Worm (Caenorhabditis elegans) whole organism, early embryonic: Measurements from ENCODE around the gene F56D6.21.
"Not testable (repeated sequence)": the region's sequence is repeated elsewhere in the genome, so short reads cannot be mapped to it uniquely, and the experiment has no call there.

Experiments used
- B0310.2 ChIP-seq: sonication (generic microtip); optimal IDR thresholded peaks from 2 replicates; lab custom pipeline; 2016; ENCODE audit warnings: mild to moderate bottlenecking, missing genetic modification characterization, missing compliant biosample characterization
- F13C5.2 ChIP-seq: sonication (generic microtip); optimal IDR thresholded peaks from 2 replicates; lab custom pipeline; 2017; ENCODE audit warnings: mild to moderate bottlenecking, missing genetic modification characterization, inconsistent platforms, missing compliant biosample characterization
- aly-1 ChIP-seq: sonication (generic microtip); optimal IDR thresholded peaks from 2 replicates; lab custom pipeline; 2016; ENCODE audit warnings: missing genetic modification characterization, missing compliant biosample characterization
- ama-1 ChIP-seq: fragments of 150-350 bp; optimal IDR thresholded peaks from 2 replicates; lab custom pipeline; 2014
- ceh-13 ChIP-seq: fragments of 200-800 bp; sonication (Bioruptor generic); optimal IDR thresholded peaks from 2 replicates; lab custom pipeline; 2018; ENCODE audit warnings: mild to moderate bottlenecking, missing genetic modification characterization, missing compliant biosample characterization
- ceh-36 ChIP-seq: sonication (generic microtip); optimal IDR thresholded peaks from 2 replicates; lab custom pipeline; 2016; ENCODE audit warnings: missing genetic modification characterization, inconsistent platforms, missing compliant biosample characterization
- ets-7 ChIP-seq: sonication (generic microtip); optimal IDR thresholded peaks from 2 replicates; lab custom pipeline; 2016; ENCODE audit warnings: missing genotype, missing genetic modification characterization, missing compliant biosample characterization
- flt-1 ChIP-seq: fragments of 200-800 bp; sonication (Bioruptor generic); IDR thresholded peaks from 2 replicates; pipeline ENCODE4 v1.3.6; 2022; ENCODE audit warnings: missing genetic modification characterization, missing compliant biosample characterization
- hmbx-1 ChIP-seq: sonication (generic microtip); optimal IDR thresholded peaks from 2 replicates; lab custom pipeline; 2016; ENCODE audit warnings: mild to moderate bottlenecking, missing genetic modification characterization, missing compliant biosample characterization
- hmg-4 ChIP-seq: fragments of 200-800 bp; sonication (Bioruptor generic); optimal IDR thresholded peaks from 2 replicates; lab custom pipeline; 2018; ENCODE audit warnings: mild to moderate bottlenecking, missing genetic modification characterization, missing compliant biosample characterization
- hnd-1 ChIP-seq: sonication (generic microtip); optimal IDR thresholded peaks from 2 replicates; lab custom pipeline; 2016; ENCODE audit warnings: missing genetic modification characterization, missing compliant biosample characterization
- pes-1 ChIP-seq: fragments of 200-800 bp; sonication (Bioruptor generic); IDR thresholded peaks from 2 replicates; pipeline ENCODE4 v1.3.6; 2022; ENCODE audit warnings: missing genetic modification reagents, missing genetic modification characterization, missing compliant biosample characterization
- scrt-1 ChIP-seq: fragments of 200-800 bp; sonication (Bioruptor generic); IDR thresholded peaks from 2 replicates; pipeline ENCODE4 v1.3.6; 2022; ENCODE audit warnings: missing genetic modification characterization, missing compliant biosample characterization
- sea-1 ChIP-seq: fragments of 200-800 bp; sonication (Bioruptor generic); conservative IDR thresholded peaks from 2 replicates; pipeline ENCODE4 v1.3.6; 2022; ENCODE audit warnings: missing genetic modification characterization, missing compliant biosample characterization
- tbx-11 ChIP-seq: fragments of 200-800 bp; sonication (Bioruptor generic); IDR thresholded peaks from 2 replicates; pipeline ENCODE4 v1.3.6; 2022; ENCODE audit warnings: missing genetic modification characterization, missing compliant biosample characterization
- tbx-37 ChIP-seq: fragments of 200-800 bp; sonication (Bioruptor generic); conservative IDR thresholded peaks from 2 replicates; pipeline ENCODE4 v1.3.6; 2022; ENCODE audit warnings: missing genetic modification reagents, missing genetic modification characterization, missing compliant biosample characterization
- tra-4 ChIP-seq: sonication (generic microtip); optimal IDR thresholded peaks from 2 replicates; lab custom pipeline; 2017; ENCODE audit warnings: missing genetic modification characterization, missing compliant biosample characterization

Gene F56D6.21

DNA sequence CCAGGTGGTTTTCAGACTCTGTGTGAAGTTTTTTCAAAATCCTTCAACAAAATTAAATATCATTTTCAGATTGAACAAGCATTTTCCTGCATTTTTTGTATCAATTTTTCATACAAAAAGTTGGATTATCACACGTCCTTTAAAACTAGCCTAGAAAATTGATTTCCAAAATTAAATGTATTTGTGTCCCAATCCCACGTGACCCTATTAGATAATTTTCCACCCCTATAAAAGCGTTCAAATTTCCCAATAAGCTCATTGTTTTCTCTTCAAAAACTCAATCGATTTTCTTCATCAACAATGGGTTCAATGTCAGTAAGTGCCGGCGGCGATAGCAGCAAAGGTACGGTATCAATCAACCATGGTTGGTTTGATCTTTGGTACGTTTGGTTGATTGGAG lies 9.7 kb downstream of the F56D6.21 start, which contains the start of gene F56D6.19:
F56D6.19 (plus strand) TSS at position 301 of the 400 bp plus-strand sequence.
- TF ChIP-seq B0310.2, result no peak
- no peak for TF ChIP-seq ama-1 (lab: Kevin White, UChicago)

DNA sequence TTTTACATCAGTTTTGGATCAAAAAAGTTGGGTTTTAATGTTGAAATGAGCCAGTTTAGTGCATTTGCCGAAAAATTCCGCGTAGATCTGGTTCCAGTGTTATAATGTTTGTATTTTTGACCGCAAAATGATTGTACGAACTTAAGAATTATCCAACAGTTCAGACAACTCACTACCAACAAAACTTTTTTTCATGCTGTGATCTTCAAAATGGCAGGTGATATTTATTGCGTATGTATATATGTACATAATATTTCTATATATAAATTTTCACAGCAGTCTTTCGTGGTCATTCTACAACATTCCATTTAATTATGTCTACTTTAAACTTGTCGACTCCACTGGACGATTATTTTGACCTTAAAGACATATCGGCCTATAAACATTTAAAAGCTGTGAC lies 10.6 kb downstream of the F56D6.21 start, which contains the start of gene srz-20:
srz-20 (plus strand) TSS at position 301 of the 400 bp plus-strand sequence.
- no peak for TF ChIP-seq hmbx-1 (tag; lab: Kevin White, UChicago)
- no peak for TF ChIP-seq aly-1 (tag; lab: Kevin White, UChicago)
- TF ChIP-seq B0310.2, result no peak
- TF ChIP-seq tbx-37 (GFP tag; lab: Robert Waterston, UW), result no peak
- TF ChIP-seq F13C5.2, result no peak

DNA sequence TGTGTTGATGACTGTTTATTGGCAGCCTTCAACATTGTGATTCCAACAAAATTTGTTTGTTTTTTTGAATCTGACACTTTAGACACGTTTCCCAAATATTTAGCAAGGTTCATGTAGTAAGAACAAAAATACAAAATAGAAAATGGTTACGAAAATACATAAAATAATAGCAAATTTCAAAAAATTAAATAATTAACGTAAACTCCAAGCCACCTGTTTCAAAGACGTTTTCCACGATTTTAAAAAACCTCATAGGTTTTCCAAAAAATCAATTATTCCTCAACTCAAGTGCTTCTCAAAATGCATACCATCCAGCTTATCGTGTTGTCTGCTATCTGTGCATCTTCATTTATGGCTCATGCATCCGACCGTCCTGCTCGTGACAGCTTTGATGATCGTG lies 12.7 kb downstream of the F56D6.21 start, which contains the start of gene F56D6.14:
F56D6.14 (plus strand) TSS at position 301 of the 400 bp plus-strand sequence.
- TF ChIP-seq B0310.2 (no peak), ets-7 (tag; lab: Kevin White, UChicago) (no peak), hmg-4 (GFP tag; lab: Kevin White, UChicago) (no peak), ceh-36 (tag; lab: Kevin White, UChicago) (no peak), pes-1 (GFP tag; lab: Robert Waterston, UW) (no peak), tbx-37 (GFP tag; lab: Robert Waterston, UW) (no peak), flt-1 (GFP tag; lab: Robert Waterston, UW) (no peak), ama-1 (lab: Kevin White, UChicago) (no peak), tra-4 (tag; lab: Kevin White, UChicago) (no peak), sea-1 (GFP tag; lab: Robert Waterston, UW) (no peak), tbx-11 (GFP tag; lab: Robert Waterston, UW) (no peak), ceh-13 (GFP tag; lab: Kevin White, UChicago) (no peak), F13C5.2 (no peak), hnd-1 (tag; lab: Kevin White, UChicago) (no peak), hmbx-1 (tag; lab: Kevin White, UChicago) (no peak), aly-1 (tag; lab: Kevin White, UChicago) (no peak), scrt-1 (GFP tag; lab: Robert Waterston, UW) (no peak)

DNA sequence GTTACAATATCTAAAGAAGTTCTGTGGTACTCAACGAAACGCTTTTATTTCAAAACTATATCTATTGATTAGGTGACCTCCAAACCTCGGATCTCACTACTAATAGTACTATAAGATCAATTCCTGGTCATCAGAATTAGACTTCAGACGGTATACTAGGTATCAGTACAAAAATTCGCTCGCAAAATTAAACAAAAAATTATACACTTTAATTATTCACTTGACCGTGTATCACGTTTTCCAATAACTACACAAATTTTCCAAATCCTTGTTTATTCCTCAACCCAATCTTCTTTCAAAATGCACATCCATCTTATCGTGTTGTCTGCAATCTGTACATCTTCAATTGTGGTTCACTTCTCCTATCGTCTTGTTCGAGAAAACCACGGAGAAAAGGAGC lies 13.4 kb downstream of the F56D6.21 start, which contains the start of gene F56D6.23:
F56D6.23 (plus strand) TSS at position 301 of the 400 bp plus-strand sequence.
- no peak for TF ChIP-seq tbx-11 (GFP tag; lab: Robert Waterston, UW)
- no peak for TF ChIP-seq pes-1 (GFP tag; lab: Robert Waterston, UW)
- TF ChIP-seq F13C5.2, result no peak
- no peak for TF ChIP-seq hmbx-1 (tag; lab: Kevin White, UChicago)
- no peak for TF ChIP-seq B0310.2
- no peak for TF ChIP-seq ets-7 (tag; lab: Kevin White, UChicago)
- TF ChIP-seq hnd-1 (tag; lab: Kevin White, UChicago), result no peak
- TF ChIP-seq ama-1 (lab: Kevin White, UChicago), result no peak

DNA sequence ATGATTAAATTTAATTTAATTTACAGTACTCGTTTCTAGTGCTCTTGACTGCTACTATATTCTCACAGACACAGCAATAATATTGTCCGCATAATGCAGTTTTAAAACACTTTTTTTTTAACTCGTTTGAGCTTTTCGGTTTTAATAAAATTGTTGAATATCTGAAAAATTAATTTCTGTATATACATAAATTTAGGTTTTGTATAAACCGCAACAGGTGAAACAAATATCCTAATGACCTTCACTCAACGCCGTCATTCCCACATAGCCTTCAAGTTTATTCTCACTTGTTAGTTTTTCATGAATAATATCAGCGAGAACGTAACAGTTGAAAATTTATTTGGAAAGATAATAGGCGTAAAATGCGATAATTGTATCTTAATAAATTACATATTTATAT lies 14.8 kb downstream of the F56D6.21 start, which contains the start of gene srz-19:
srz-19 (plus strand) TSS at position 301 of the 400 bp plus-strand sequence.
- TF ChIP-seq ceh-36 (tag; lab: Kevin White, UChicago) (no peak), flt-1 (GFP tag; lab: Robert Waterston, UW) (no peak), F13C5.2 (no peak), sea-1 (GFP tag; lab: Robert Waterston, UW) (no peak), pes-1 (GFP tag; lab: Robert Waterston, UW) (no peak), aly-1 (tag; lab: Kevin White, UChicago) (no peak), B0310.2 (no peak), ets-7 (tag; lab: Kevin White, UChicago) (no peak), ama-1 (lab: Kevin White, UChicago) (no peak), hmbx-1 (tag; lab: Kevin White, UChicago) (no peak), hnd-1 (tag; lab: Kevin White, UChicago) (no peak), tbx-11 (GFP tag; lab: Robert Waterston, UW) (no peak), scrt-1 (GFP tag; lab: Robert Waterston, UW) (no peak), hmg-4 (GFP tag; lab: Kevin White, UChicago) (no peak), tbx-37 (GFP tag; lab: Robert Waterston, UW) (no peak)

DNA sequence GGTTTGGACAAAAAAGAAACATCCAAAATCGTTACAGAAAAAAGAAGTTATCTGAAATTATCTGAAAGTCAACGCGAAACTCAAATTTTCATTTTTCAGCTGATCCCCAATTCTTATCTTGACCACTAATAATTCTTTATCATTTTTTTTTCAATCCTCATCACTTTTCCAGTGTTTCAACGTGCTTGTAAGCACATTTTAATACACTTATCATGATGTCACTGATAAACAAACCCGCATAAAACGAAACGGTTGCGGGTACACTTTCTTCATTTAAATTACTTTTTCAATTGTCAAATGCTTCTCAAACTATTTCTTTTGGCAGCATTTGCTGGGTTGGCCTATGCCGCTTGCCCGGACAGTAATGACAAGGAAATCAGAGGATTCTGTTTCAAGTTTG lies 17.2 kb downstream of the F56D6.21 start, which contains the start of gene clec-67:
clec-67 (plus strand) TSS at position 268 of the 400 bp plus-strand sequence.
- TF ChIP-seq hnd-1 (tag; lab: Kevin White, UChicago), result no peak
- no peak for TF ChIP-seq pes-1 (GFP tag; lab: Robert Waterston, UW)
- TF ChIP-seq flt-1 (GFP tag; lab: Robert Waterston, UW), result no peak
- TF ChIP-seq ama-1 (lab: Kevin White, UChicago), result no peak
- no peak for TF ChIP-seq tbx-37 (GFP tag; lab: Robert Waterston, UW)

DNA sequence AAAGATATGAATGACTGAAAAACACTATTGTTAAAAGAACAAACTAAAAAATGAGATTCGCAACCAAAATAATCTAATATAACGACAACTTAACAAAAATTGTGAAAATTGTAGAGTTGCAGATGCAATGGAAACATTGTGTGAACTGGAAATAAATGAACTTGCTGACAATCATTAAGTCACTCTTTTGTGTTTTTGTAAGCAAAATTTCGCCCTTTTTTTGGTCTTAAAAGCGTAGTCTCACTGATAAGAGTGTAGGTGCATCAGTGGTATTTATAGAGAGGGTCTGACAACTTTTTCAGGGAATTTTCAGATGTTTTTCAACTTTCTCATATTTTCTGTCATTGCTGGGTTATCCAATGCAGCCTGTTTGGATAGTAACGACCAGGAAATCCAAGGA lies 21.4 kb downstream of the F56D6.21 start, which contains the start of gene clec-68:
clec-68 (plus strand) TSS at position 301 of the 400 bp plus-strand sequence.
- TF ChIP-seq hnd-1 (tag; lab: Kevin White, UChicago) (no peak), ceh-13 (GFP tag; lab: Kevin White, UChicago) (no peak), ets-7 (tag; lab: Kevin White, UChicago) (no peak), F13C5.2 (no peak), scrt-1 (GFP tag; lab: Robert Waterston, UW) (no peak), ama-1 (lab: Kevin White, UChicago) (no peak), ceh-36 (tag; lab: Kevin White, UChicago) (no peak), hmbx-1 (tag; lab: Kevin White, UChicago) (no peak)

DNA sequence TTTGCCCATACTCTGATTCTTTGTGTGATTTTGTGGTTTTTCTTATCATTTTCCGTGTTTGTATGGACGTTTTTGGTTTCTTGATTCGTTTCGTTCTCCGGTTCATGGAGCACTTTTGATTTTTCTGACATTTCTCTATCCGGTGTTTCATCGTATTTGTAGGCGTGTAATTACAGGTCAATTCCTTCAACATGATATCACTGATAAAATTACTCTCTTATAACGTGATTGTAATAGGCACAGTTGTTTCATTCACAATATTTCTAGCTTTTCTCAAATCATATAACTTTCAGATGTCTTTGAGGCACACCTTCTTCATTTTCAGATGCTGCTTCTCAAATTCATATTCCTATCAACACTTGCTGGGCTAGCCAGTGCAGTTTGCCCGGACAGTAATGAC lies 27.7 kb downstream of the F56D6.21 start, which contains the start of gene clec-70:
clec-70 (plus strand) TSS at position 301 of the 400 bp plus-strand sequence.
- TF ChIP-seq scrt-1 (GFP tag; lab: Robert Waterston, UW); ama-1 (lab: Kevin White, UChicago); tbx-11 (GFP tag; lab: Robert Waterston, UW): not testable (repeated sequence)
